Fruit fly (Drosophila melanogaster): ENCODE data around the gene CG3308.

- TF ChIP-seq insv (optimal IDR thresholded peaks at IDR 0.05): no peak
- TF ChIP-seq ttk (optimal IDR thresholded peaks at IDR 0.05): no peak
- no peak for TF ChIP-seq h (optimal IDR thresholded peaks at IDR 0.05)
- TF ChIP-seq Myc (optimal IDR thresholded peaks at IDR 0.05): no peak
- TF ChIP-seq psq (optimal IDR thresholded peaks at IDR 0.05): no peak
These were observed 3.7 kb downstream of the CG3308 start, which contains the start of the genes AP-2sigma and Idi for dm6 chr3R:21269923-21270322.
